Worm (Caenorhabditis elegans) whole organism, young adult: ENCODE results near the gene tpk-1.
"Not testable (repeated sequence)": the region's sequence is repeated elsewhere in the genome, so short reads cannot be mapped to it uniquely, and the experiment has no call there.

Experiments
- D2030.7 ChIP-seq: fragments of 200-800 bp; sonication (Bioruptor generic); IDR thresholded peaks from 2 replicates; pipeline ENCODE4 v1.3.6; 2022; ENCODE audit warnings: missing genetic modification reagents, missing genetic modification characterization, missing compliant biosample characterization
- F33H1.4 ChIP-seq: fragments of 200-800 bp; sonication (Bioruptor generic); IDR thresholded peaks from 2 replicates; pipeline ENCODE4 v1.3.6; 2022; ENCODE audit warnings: missing genetic modification reagents, missing genetic modification characterization, missing compliant biosample characterization
- F39B2.1 ChIP-seq: fragments of 200-800 bp; sonication (Bioruptor generic); IDR thresholded peaks from 2 replicates; pipeline ENCODE4 v1.3.6; 2022; ENCODE audit warnings: missing genetic modification reagents, missing genetic modification characterization, missing compliant biosample characterization
- Y53F4B.3 ChIP-seq: fragments of 200-800 bp; sonication (Bioruptor generic); IDR thresholded peaks from 2 replicates; pipeline ENCODE4 v1.3.6; 2022; ENCODE audit warnings: missing genetic modification reagents, missing genetic modification characterization, missing compliant biosample characterization
- Y53G8AR.9 ChIP-seq: fragments of 200-800 bp; sonication (Bioruptor generic); conservative IDR thresholded peaks from 2 replicates; pipeline ENCODE4 v1.3.6; 2022; ENCODE audit warnings: missing genetic modification reagents, missing genetic modification characterization, missing compliant biosample characterization
- ama-1 ChIP-seq, 3 experiments: fragments of 150-350 bp in 1 of 3; sonication (generic microtip) in 2 of 3; optimal IDR thresholded peaks; 2 replicates each; lab custom pipeline; 2014 to 2018; ENCODE audit warnings: missing biosample characterization in 2 of 3, missing genetic modification characterization in 2 of 3, missing genetic modification reagents in 2 of 3
- aptf-2 ChIP-seq: fragments of 200-800 bp; sonication (Bioruptor generic); conservative IDR thresholded peaks from 2 replicates; pipeline ENCODE4 v1.3.6; 2022; ENCODE audit warnings: missing genetic modification reagents, missing genetic modification characterization, missing compliant biosample characterization
- cebp-1 ChIP-seq, 2 experiments: fragments of 200-800 bp in 1 of 2; sonication (Bioruptor generic) in 1 of 2; sonication (generic microtip) in 1 of 2; IDR thresholded peaks in 1 of 2; optimal IDR thresholded peaks in 1 of 2; 2 replicates each; pipeline versions ENCODE4 v1.3.6 to Lab custom; 2017 to 2022; ENCODE audit warnings: missing compliant biosample characterization in 2 of 2, missing genetic modification characterization in 2 of 2, mild to moderate bottlenecking in 1 of 2, missing genetic modification reagents in 1 of 2, moderate library complexity in 1 of 2
- ceh-100 ChIP-seq: fragments of 200-800 bp; sonication (Bioruptor generic); IDR thresholded peaks from 2 replicates; pipeline ENCODE4 v1.3.6; 2022; ENCODE audit warnings: missing genetic modification reagents, missing genetic modification characterization, missing compliant biosample characterization
- die-1 ChIP-seq: sonication (generic microtip); optimal IDR thresholded peaks from 2 replicates; lab custom pipeline; 2016; ENCODE audit warnings: missing genotype, mild to moderate bottlenecking, missing genetic modification characterization, missing compliant biosample characterization
- dox-1 ChIP-seq: fragments of 200-800 bp; sonication (Bioruptor generic); IDR thresholded peaks from 2 replicates; pipeline ENCODE4 v1.3.6; 2022; ENCODE audit warnings: missing genetic modification reagents, missing genetic modification characterization, missing compliant biosample characterization
- ekl-4 ChIP-seq: fragments of 200-800 bp; sonication (Bioruptor generic); IDR thresholded peaks from 2 replicates; pipeline ENCODE4 v1.3.6; 2022; ENCODE audit warnings: missing genetic modification reagents, missing genetic modification characterization, missing compliant biosample characterization
- gei-17 ChIP-seq: fragments of 200-800 bp; sonication (Bioruptor generic); optimal IDR thresholded peaks from 2 replicates; lab custom pipeline; 2018; ENCODE audit warnings: mild to moderate bottlenecking, missing genetic modification characterization, missing compliant biosample characterization
- hlh-26 ChIP-seq: fragments of 200-800 bp; sonication (Bioruptor generic); conservative IDR thresholded peaks from 2 replicates; pipeline ENCODE4 v1.3.6; 2022; ENCODE audit warnings: missing genetic modification reagents, missing genetic modification characterization, missing compliant biosample characterization
- hmg-1.2 ChIP-seq: fragments of 200-800 bp; sonication (Bioruptor generic); IDR thresholded peaks from 2 replicates; pipeline ENCODE4 v1.3.6; 2022; ENCODE audit warnings: missing genetic modification reagents, missing genetic modification characterization, missing compliant biosample characterization
- hsf-1 ChIP-seq: fragments of 200-800 bp; sonication (Bioruptor generic); IDR thresholded peaks from 2 replicates; pipeline ENCODE4 v1.3.6; 2022; ENCODE audit warnings: missing genetic modification reagents, missing genetic modification characterization, missing compliant biosample characterization
- lag-1 ChIP-seq: fragments of 200-800 bp; sonication (Bioruptor generic); IDR thresholded peaks from 2 replicates; pipeline ENCODE4 v1.3.6; 2022; ENCODE audit warnings: missing genetic modification reagents, missing genetic modification characterization, missing compliant biosample characterization
- lin-35 ChIP-seq, 3 experiments: fragments of 150-350 bp in 2 of 3; sonication (generic microtip) in 1 of 3; optimal IDR thresholded peaks; 2 replicates each; lab custom pipeline; 2014 to 2018; ENCODE audit warnings: missing biosample characterization in 3 of 3, missing genetic modification characterization in 3 of 3, missing genetic modification reagents in 3 of 3
- lin-54 ChIP-seq: fragments of 200-800 bp; sonication (Bioruptor generic); optimal IDR thresholded peaks from 2 replicates; lab custom pipeline; 2018; ENCODE audit warnings: mild to moderate bottlenecking, missing genetic modification characterization, missing compliant biosample characterization
- lsl-1 ChIP-seq: fragments of 200-800 bp; sonication (Bioruptor generic); optimal IDR thresholded peaks from 2 replicates; lab custom pipeline; 2018; ENCODE audit warnings: mild to moderate bottlenecking, missing genetic modification characterization, moderate library complexity, missing compliant biosample characterization
- madf-6 ChIP-seq: fragments of 200-800 bp; sonication (Bioruptor generic); IDR thresholded peaks from 2 replicates; pipeline ENCODE4 v1.3.6; 2022; ENCODE audit warnings: missing genetic modification reagents, missing genetic modification characterization, missing compliant biosample characterization
- madf-8 ChIP-seq: fragments of 200-800 bp; sonication (Bioruptor generic); conservative IDR thresholded peaks from 2 replicates; pipeline ENCODE4 v1.3.6; 2022; ENCODE audit warnings: missing genetic modification reagents, missing genetic modification characterization, missing compliant biosample characterization
- mcd-1 ChIP-seq: fragments of 200-800 bp; sonication (Bioruptor generic); IDR thresholded peaks from 2 replicates; pipeline ENCODE4 v1.3.6; 2022; ENCODE audit warnings: missing genetic modification reagents, missing genetic modification characterization, missing compliant biosample characterization
- mxl-1 ChIP-seq: sonication (generic microtip); optimal IDR thresholded peaks from 2 replicates; lab custom pipeline; 2016; ENCODE audit warnings: missing genetic modification characterization, missing compliant biosample characterization
- nfyb-1 ChIP-seq: fragments of 200-800 bp; sonication (Bioruptor generic); IDR thresholded peaks from 2 replicates; pipeline ENCODE4 v1.3.6; 2022; ENCODE audit warnings: missing genetic modification reagents, missing genetic modification characterization, missing compliant biosample characterization
- nhr-90 ChIP-seq: sonication (generic microtip); optimal IDR thresholded peaks from 2 replicates; lab custom pipeline; 2016; ENCODE audit warnings: missing genotype, mild to moderate bottlenecking, missing genetic modification characterization, missing compliant biosample characterization
- pbrm-1 ChIP-seq: fragments of 200-800 bp; sonication (Bioruptor generic); IDR thresholded peaks from 2 replicates; pipeline ENCODE4 v1.3.6; 2022; ENCODE audit warnings: missing genetic modification reagents, missing genetic modification characterization, missing compliant biosample characterization
- rcor-1 ChIP-seq: fragments of 200-800 bp; sonication (Bioruptor generic); IDR thresholded peaks from 2 replicates; pipeline ENCODE4 v1.3.6; 2022; ENCODE audit warnings: missing genetic modification reagents, missing genetic modification characterization, missing compliant biosample characterization
- repo-1 ChIP-seq: sonication (generic microtip); optimal IDR thresholded peaks from 2 replicates; lab custom pipeline; 2017; ENCODE audit warnings: mild to moderate bottlenecking, missing genetic modification characterization, missing compliant biosample characterization
- rpc-1 ChIP-seq, 2 experiments: fragments of 150-350 bp in 1 of 2; sonication (generic microtip) in 1 of 2; optimal IDR thresholded peaks; 2 replicates each; lab custom pipeline; 2014 to 2018; ENCODE audit warnings: missing biosample characterization in 1 of 2, missing genetic modification characterization in 1 of 2, missing genetic modification reagents in 1 of 2, missing genotype in 1 of 2
- sdz-38 ChIP-seq: sonication (generic microtip); optimal IDR thresholded peaks from 2 replicates; lab custom pipeline; 2016; ENCODE audit warnings: missing genotype, missing genetic modification characterization, missing compliant biosample characterization
- snpc-4 ChIP-seq, 5 experiments: fragments of 150-350 bp in 1 of 5; sonication (generic microtip) in 4 of 5; optimal IDR thresholded peaks; 2 replicates each; lab custom pipeline; 2014 to 2018; ENCODE audit warnings: missing genetic modification characterization in 5 of 5, missing biosample characterization in 3 of 5, antibody characterized with exemption in 2 of 5, mild to moderate bottlenecking in 2 of 5, missing compliant biosample characterization in 2 of 5, missing genotype in 2 of 5, moderate library complexity in 2 of 5, missing genetic modification reagents in 1 of 5
- tbp1 ChIP-seq: fragments of 200-800 bp; sonication (Bioruptor generic); optimal IDR thresholded peaks from 2 replicates; lab custom pipeline; 2018; ENCODE audit warnings: mild to moderate bottlenecking, missing genetic modification characterization, missing compliant biosample characterization
- zim-3 ChIP-seq: sonication (generic microtip); optimal IDR thresholded peaks from 2 replicates; lab custom pipeline; 2017; ENCODE audit warnings: mild to moderate bottlenecking, missing genetic modification characterization, moderate library complexity, missing compliant biosample characterization
- ztf-26 ChIP-seq: sonication (generic microtip); optimal IDR thresholded peaks from 2 replicates; lab custom pipeline; 2017; ENCODE audit warnings: missing genetic modification characterization, missing compliant biosample characterization

The tpk-1 gene

ce11 chrIII:8899767-8900166 is 12.2 kb upstream of the tpk-1 start (continued):
- peak; percentile 76 for TF ChIP-seq madf-8
- TF ChIP-seq Y53F4B.3 = no peak
- no peak for TF ChIP-seq ama-1 (optimal IDR thresholded peaks at IDR 0.05; lab: Kevin White, UChicago)
- no peak for TF ChIP-seq ama-1 (GFP tag; optimal IDR thresholded peaks at IDR 0.05; lab: Kevin White, UChicago)
- peak; percentile 86 for TF ChIP-seq lsl-1 (GFP tag; lab: Kevin White, UChicago)
- TF ChIP-seq lin-35 (GFP tag; optimal IDR thresholded peaks at IDR 0.05; lab: Kevin White, UChicago) = peak in 1 of 3 experiments; percentile 1
- TF ChIP-seq repo-1 = no peak
- no peak for TF ChIP-seq gei-17 (GFP tag; lab: Kevin White, UChicago)
- TF ChIP-seq lag-1 = no peak

- peak; percentile 81 for TF ChIP-seq dox-1 (GFP tag; lab: Robert Waterston, UW)
- peak; percentile 99 for TF ChIP-seq F39B2.1 (GFP tag; lab: Robert Waterston, UW)
- TF ChIP-seq ekl-4 = peak; percentile 79
- TF ChIP-seq tbp1 = peak; percentile 39
- peak; percentile 21 for TF ChIP-seq lin-54 (GFP tag; lab: Kevin White, UChicago)
- 0 out of 2 replicates have a peak, but pooled peaks have one; percentile 42 for TF ChIP-seq hmg-1.2 (GFP tag; lab: Robert Waterston, UW)
- peak; percentile 39; the same call in 1 of the 2 replicates for TF ChIP-seq D2030.7
- TF ChIP-seq Y53G8AR.9 (GFP tag; lab: Robert Waterston, UW) = 0 out of 2 replicates have a peak, but pooled peaks have one; percentile 45
- TF ChIP-seq pbrm-1 (GFP tag; lab: Robert Waterston, UW) = peak; percentile 90
- peak; percentile 69 for TF ChIP-seq F33H1.4
- TF ChIP-seq rcor-1 (GFP tag; lab: Robert Waterston, UW) = peak; percentile 42; the same call in 1 of the 2 replicates
- not testable (repeated sequence) for TF ChIP-seq snpc-4 (GFP tag; optimal IDR thresholded peaks at IDR 0.05; lab: Kevin White, UChicago); cebp-1 (GFP tag; IDR thresholded peaks at IDR 0.05; lab: Robert Waterston, UW)
- TF ChIP-seq snpc-4 (tag; optimal IDR thresholded peaks at IDR 0.05; lab: Kevin White, UChicago) = peak in 1 of 4 experiments; percentile 39
- TF ChIP-seq lsl-1 (GFP tag; lab: Kevin White, UChicago) = peak; percentile 12
- peak; percentile 56 for TF ChIP-seq mcd-1 (GFP tag; lab: Robert Waterston, UW)
- TF ChIP-seq aptf-2 (GFP tag; lab: Robert Waterston, UW) = peak; percentile 55; the same call in 1 of the 2 replicates
- peak; percentile 3 for TF ChIP-seq cebp-1 (tag; optimal IDR thresholded peaks at IDR 0.05; lab: Kevin White, UChicago)
- TF ChIP-seq nfyb-1 (GFP tag; lab: Robert Waterston, UW) = 0 out of 2 replicates have a peak, but pooled peaks have one; percentile 11
- peak; percentile 69 for TF ChIP-seq madf-6 (GFP tag; lab: Robert Waterston, UW)
Observed at ce11 chrIII:8901078-8901477, 10.9 kb upstream of the tpk-1 start.

- no peak for TF ChIP-seq ztf-26 (tag; lab: Kevin White, UChicago)
- no peak for TF ChIP-seq mxl-1 (tag; lab: Kevin White, UChicago)
- no peak for TF ChIP-seq ceh-100
- no peak for TF ChIP-seq nhr-90
- no peak for TF ChIP-seq sdz-38
- no peak for TF ChIP-seq die-1
- TF ChIP-seq zim-3 (tag; lab: Kevin White, UChicago) = no peak
- TF ChIP-seq hsf-1 (GFP tag; lab: Robert Waterston, UW) = no peak
- TF ChIP-seq rpc-1 (optimal IDR thresholded peaks at IDR 0.05; lab: Kevin White, UChicago) = no peak
- TF ChIP-seq rpc-1 (tag; optimal IDR thresholded peaks at IDR 0.05; lab: Kevin White, UChicago) = no peak
- TF ChIP-seq hlh-26 (GFP tag; lab: Robert Waterston, UW) = no peak
- TF ChIP-seq lsl-1 (GFP tag; lab: Kevin White, UChicago) = no peak
Observed at ce11 chrIII:8903263-8903662, 8.7 kb upstream of the tpk-1 start.
